Worm (Caenorhabditis elegans) whole organism, early embryonic: ENCODE data around the gene M163.22.

ENCODE experiments used
- ama-1 ChIP-seq: fragments of 150-350 bp; optimal IDR thresholded peaks from 2 replicates; lab custom pipeline; 2014
- ceh-36 ChIP-seq: sonication (generic microtip); optimal IDR thresholded peaks from 2 replicates; lab custom pipeline; 2016; ENCODE audit warnings: missing genetic modification characterization, inconsistent platforms, missing compliant biosample characterization
- ets-7 ChIP-seq: sonication (generic microtip); optimal IDR thresholded peaks from 2 replicates; lab custom pipeline; 2016; ENCODE audit warnings: missing genotype, missing genetic modification characterization, missing compliant biosample characterization
- flt-1 ChIP-seq: fragments of 200-800 bp; sonication (Bioruptor generic); IDR thresholded peaks from 2 replicates; pipeline ENCODE4 v1.3.6; 2022; ENCODE audit warnings: missing genetic modification characterization, missing compliant biosample characterization
- hnd-1 ChIP-seq: sonication (generic microtip); optimal IDR thresholded peaks from 2 replicates; lab custom pipeline; 2016; ENCODE audit warnings: missing genetic modification characterization, missing compliant biosample characterization
- tra-4 ChIP-seq: sonication (generic microtip); optimal IDR thresholded peaks from 2 replicates; lab custom pipeline; 2017; ENCODE audit warnings: missing genetic modification characterization, missing compliant biosample characterization

DNA sequence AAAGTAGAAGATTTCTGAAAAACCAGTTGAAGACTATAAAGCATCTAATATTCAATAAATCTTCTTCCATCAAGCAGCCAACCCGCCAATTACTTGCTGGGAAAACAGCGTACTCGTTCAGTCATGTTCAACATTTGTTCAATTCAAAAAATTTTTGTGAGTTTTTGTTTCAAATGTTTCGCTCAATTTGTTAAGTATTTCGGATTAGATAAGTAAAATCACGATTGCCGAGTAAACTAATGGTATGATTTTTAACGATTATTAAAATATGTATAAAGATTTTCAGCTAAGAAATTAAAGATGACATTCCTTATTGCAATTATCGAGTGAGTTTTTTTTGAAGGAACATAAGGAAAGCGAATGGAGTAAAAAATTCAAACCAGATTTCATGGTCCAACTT is 5.0 kb downstream of the M163.22 start, which contains the start of gene M163.10:
- no peak for TF ChIP-seq hnd-1 (tag; lab: Kevin White, UChicago)
- TF ChIP-seq flt-1 (GFP tag; lab: Robert Waterston, UW): no peak
- no peak for TF ChIP-seq tra-4 (tag; lab: Kevin White, UChicago)
- no peak for TF ChIP-seq ceh-36 (tag; lab: Kevin White, UChicago)
- no peak for TF ChIP-seq ets-7 (tag; lab: Kevin White, UChicago)
- TF ChIP-seq ama-1 (lab: Kevin White, UChicago): no peak
